Worm (Caenorhabditis elegans) whole organism, L4 larva: ENCODE data around the gene acdh-9.
A peak's percentile ranks its signal among the peaks of the same experiment; 100 is the strongest.

Source experiments
- F49E8.2 ChIP-seq: sonication (generic microtip); optimal IDR thresholded peaks from 2 replicates; lab custom pipeline; 2016; ENCODE audit warnings: missing compliant biosample characterization, mild to moderate bottlenecking, missing genetic modification characterization, borderline replicate concordance
- T26A8.4 ChIP-seq: fragments of 200-800 bp; sonication (Bioruptor generic); IDR thresholded peaks from 2 replicates; pipeline ENCODE4 v1.3.6; 2022; ENCODE audit warnings: missing genetic modification characterization, missing compliant biosample characterization
- Y105C5A.15 ChIP-seq: fragments of 200-800 bp; sonication (Bioruptor generic); IDR thresholded peaks from 2 replicates; pipeline ENCODE4 v1.3.6; 2022; ENCODE audit warnings: missing genetic modification characterization, missing compliant biosample characterization
- Y75B8A.6 ChIP-seq: fragments of 200-800 bp; sonication (Bioruptor generic); IDR thresholded peaks from 2 replicates; pipeline ENCODE4 v1.3.6; 2022; ENCODE audit warnings: missing genetic modification reagents, missing genetic modification characterization, missing compliant biosample characterization
- aha-1 ChIP-seq: fragments of 150-350 bp; peaks from one replicate; lab custom pipeline; 2014; ENCODE audit warnings: missing biosample characterization, missing genetic modification characterization
- ceh-28 ChIP-seq: fragments of 150-350 bp; optimal IDR thresholded peaks from 2 replicates; lab custom pipeline; 2014; ENCODE audit warnings: missing biosample characterization, missing genetic modification reagents, missing genetic modification characterization
- ceh-62 ChIP-seq: sonication (generic microtip); optimal IDR thresholded peaks from 2 replicates; lab custom pipeline; 2017; ENCODE audit warnings: missing biosample characterization, missing genetic modification characterization
- ces-1 ChIP-seq: fragments of 150-350 bp; sonication (generic microtip); optimal IDR thresholded peaks from 4 replicates; lab custom pipeline; 2014; ENCODE audit warnings: missing biosample characterization, missing genetic modification reagents, missing genetic modification characterization
- ctbp-1 ChIP-seq: fragments of 200-800 bp; sonication (Bioruptor generic); IDR thresholded peaks from 2 replicates; pipeline ENCODE4 v1.3.6; 2022; ENCODE audit warnings: missing genetic modification reagents, missing genetic modification characterization, missing compliant biosample characterization
- daf-19 ChIP-seq: fragments of 200-800 bp; sonication (Bioruptor generic); conservative IDR thresholded peaks from 2 replicates; pipeline ENCODE4 v1.3.6; 2022; ENCODE audit warnings: missing genetic modification characterization, missing compliant biosample characterization
- dmd-9 ChIP-seq: fragments of 200-800 bp; sonication (Bioruptor generic); IDR thresholded peaks from 2 replicates; pipeline ENCODE4 v1.3.6; 2022; ENCODE audit warnings: missing genetic modification reagents, missing genetic modification characterization, missing compliant biosample characterization
- duxl-1 ChIP-seq: sonication (generic microtip); optimal IDR thresholded peaks from 2 replicates; lab custom pipeline; 2016; ENCODE audit warnings: mild to moderate bottlenecking, missing genetic modification characterization, moderate library complexity, missing compliant biosample characterization; ENCODE audit not compliant: poor library complexity
- egl-43 ChIP-seq: fragments of 200-800 bp; sonication (Bioruptor generic); IDR thresholded peaks from 2 replicates; pipeline ENCODE4 v1.3.6; 2022; ENCODE audit warnings: missing genetic modification reagents, missing genetic modification characterization, missing compliant biosample characterization
- fos-1 ChIP-seq: fragments of 150-350 bp; optimal IDR thresholded peaks from 2 replicates; lab custom pipeline; 2014; ENCODE audit warnings: missing biosample characterization, missing genetic modification characterization
- hlh-11 ChIP-seq: fragments of 200-800 bp; sonication (Bioruptor generic); optimal IDR thresholded peaks from 2 replicates; lab custom pipeline; 2018; ENCODE audit warnings: mild to moderate bottlenecking, missing genetic modification characterization, missing compliant biosample characterization
- lim-7 ChIP-seq: fragments of 200-800 bp; sonication (Bioruptor generic); IDR thresholded peaks from 2 replicates; pipeline ENCODE4 v1.3.6; 2022; ENCODE audit warnings: missing genetic modification characterization, missing compliant biosample characterization
- lin-1 ChIP-seq: fragments of 200-800 bp; sonication (Bioruptor generic); IDR thresholded peaks from 2 replicates; pipeline ENCODE4 v1.3.6; 2022; ENCODE audit warnings: missing genetic modification reagents, missing genetic modification characterization, missing compliant biosample characterization
- lin-13 ChIP-seq: fragments of 150-350 bp; optimal IDR thresholded peaks from 2 replicates; lab custom pipeline; 2014; ENCODE audit warnings: missing biosample characterization, missing genetic modification reagents, missing genetic modification characterization
- lin-15B ChIP-seq: fragments of 150-350 bp; sonication (generic microtip); optimal IDR thresholded peaks from 3 replicates; lab custom pipeline; 2014; ENCODE audit warnings: missing biosample characterization, missing genetic modification characterization
- lir-3 ChIP-seq: sonication (generic microtip); optimal IDR thresholded peaks from 2 replicates; lab custom pipeline; 2016; ENCODE audit warnings: mild to moderate bottlenecking, missing genetic modification characterization, missing compliant biosample characterization
- mdl-1 ChIP-seq, 2 experiments: fragments of 150-350 bp in 1 of 2; sonication (generic microtip) in 1 of 2; optimal IDR thresholded peaks; 2 replicates each; lab custom pipeline; 2014 to 2017; ENCODE audit warnings: missing biosample characterization in 2 of 2, missing genetic modification characterization in 2 of 2
- mep-1 ChIP-seq: fragments of 150-350 bp; sonication (generic microtip); optimal IDR thresholded peaks from 3 replicates; lab custom pipeline; 2014; ENCODE audit warnings: missing biosample characterization, missing genetic modification characterization
- mxl-2 ChIP-seq: fragments of 200-800 bp; sonication (Bioruptor generic); conservative IDR thresholded peaks from 2 replicates; pipeline ENCODE4 v1.3.6; 2022; ENCODE audit warnings: missing genetic modification reagents, missing genetic modification characterization, missing compliant biosample characterization
- mxl-3 ChIP-seq: fragments of 200-800 bp; sonication (Bioruptor generic); optimal IDR thresholded peaks from 2 replicates; lab custom pipeline; 2018; ENCODE audit warnings: mild to moderate bottlenecking, missing genetic modification characterization, missing compliant biosample characterization
- nhr-237 ChIP-seq: sonication (generic microtip); optimal IDR thresholded peaks from 2 replicates; lab custom pipeline; 2017; ENCODE audit warnings: missing biosample characterization, missing genetic modification characterization
- nhr-25 ChIP-seq: sonication (generic microtip); optimal IDR thresholded peaks from 2 replicates; lab custom pipeline; 2017; ENCODE audit warnings: missing genetic modification characterization, mild to moderate bottlenecking, missing compliant biosample characterization, antibody characterized with exemption, moderate library complexity, borderline replicate concordance; ENCODE audit not compliant: insufficient read depth
- nhr-41 ChIP-seq: fragments of 200-800 bp; sonication (Bioruptor generic); IDR thresholded peaks from 2 replicates; pipeline ENCODE4 v1.3.6; 2022; ENCODE audit warnings: missing genetic modification reagents, missing genetic modification characterization, missing compliant biosample characterization
- nhr-42 ChIP-seq: fragments of 200-800 bp; sonication (Bioruptor generic); IDR thresholded peaks from 2 replicates; pipeline ENCODE4 v1.3.6; 2022; ENCODE audit warnings: missing genetic modification characterization, missing compliant biosample characterization
- nhr-76 ChIP-seq: fragments of 150-350 bp; optimal IDR thresholded peaks from 2 replicates; lab custom pipeline; 2014; ENCODE audit warnings: missing biosample characterization, missing genetic modification characterization
- rbr-2 ChIP-seq: sonication (generic microtip); optimal IDR thresholded peaks from 2 replicates; lab custom pipeline; 2016; ENCODE audit warnings: missing genotype, missing genetic modification characterization, missing compliant biosample characterization
- sdz-12 ChIP-seq: fragments of 200-800 bp; sonication (Bioruptor generic); optimal IDR thresholded peaks from 2 replicates; lab custom pipeline; 2018; ENCODE audit warnings: mild to moderate bottlenecking, missing genetic modification characterization, missing compliant biosample characterization
- skn-1 ChIP-seq: fragments of 150-350 bp; optimal IDR thresholded peaks from 2 replicates; lab custom pipeline; 2014; ENCODE audit warnings: missing biosample characterization, missing genetic modification characterization
- tra-1 ChIP-seq: fragments of 200-800 bp; sonication (Bioruptor generic); IDR thresholded peaks from 2 replicates; pipeline ENCODE4 v1.3.6; 2022; ENCODE audit warnings: missing genetic modification reagents, missing genetic modification characterization, missing compliant biosample characterization
- unc-130 ChIP-seq: sonication (generic microtip); optimal IDR thresholded peaks from 2 replicates; lab custom pipeline; 2016; ENCODE audit warnings: missing genetic modification reagents, missing genetic modification characterization, missing compliant biosample characterization
- unc-39 ChIP-seq: sonication (generic microtip); optimal IDR thresholded peaks from 2 replicates; lab custom pipeline; 2017; ENCODE audit warnings: missing biosample characterization, missing genetic modification characterization
- unc-62 ChIP-seq, 3 experiments: fragments of 150-350 bp in 1 of 3; sonication (generic microtip); optimal IDR thresholded peaks in 2 of 3; peaks in 1 of 3; 1 replicate in 1 of 3; 2 replicates in 2 of 3; lab custom pipeline; 2014 to 2017; ENCODE audit warnings: missing biosample characterization in 3 of 3, missing genetic modification characterization in 3 of 3, missing genetic modification reagents in 3 of 3, missing genotype in 1 of 3
- zfp-3 ChIP-seq: fragments of 200-800 bp; sonication (Bioruptor generic); conservative IDR thresholded peaks from 2 replicates; pipeline ENCODE4 v1.3.6; 2022; ENCODE audit warnings: missing genetic modification reagents, missing genetic modification characterization, missing compliant biosample characterization
- zip-2 ChIP-seq: fragments of 150-350 bp; optimal IDR thresholded peaks from 2 replicates; lab custom pipeline; 2014; ENCODE audit warnings: missing biosample characterization, missing genetic modification characterization

Gene acdh-9

DNA sequence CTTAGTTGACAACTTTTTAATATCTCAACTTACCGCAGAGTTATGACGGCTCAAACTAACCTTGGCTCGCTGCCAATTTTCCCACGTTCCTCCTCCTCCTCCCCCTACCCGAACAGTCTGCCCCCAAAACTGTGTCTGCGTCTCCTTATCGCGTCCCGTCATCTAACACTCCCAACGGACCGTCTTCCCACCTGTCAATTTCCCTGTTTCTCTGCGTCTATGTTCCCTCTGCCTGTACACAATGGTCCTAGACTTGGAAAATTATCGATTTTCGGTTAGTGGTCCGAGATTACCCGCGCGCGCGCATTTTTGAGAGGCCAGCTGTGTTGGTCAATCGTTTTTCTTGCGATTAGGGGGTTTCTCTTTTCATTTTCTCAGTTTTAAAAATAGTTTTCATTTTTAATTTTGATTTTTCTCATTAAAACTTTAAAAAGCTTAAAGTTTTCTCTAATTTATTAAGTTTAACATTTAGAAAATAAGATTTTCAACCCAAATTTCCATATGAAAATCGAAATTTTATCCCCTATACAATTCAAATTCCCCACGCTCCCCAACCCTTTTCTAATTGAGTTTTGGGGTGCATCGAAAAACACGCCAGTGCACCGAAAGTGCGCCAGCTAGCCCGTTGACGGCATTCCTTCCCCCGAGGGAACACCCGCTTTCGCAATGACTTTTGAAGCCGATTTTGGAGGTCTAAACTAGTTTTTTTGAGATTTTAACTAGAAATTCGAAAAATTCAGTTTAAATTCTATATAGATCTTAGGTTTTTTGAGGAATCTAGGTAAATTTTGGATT, 24.8 kb upstream of the acdh-9 start, which contains the start of gene alg-2 (continued):
- TF ChIP-seq mxl-2 (0 out of 2 replicates have a peak, but pooled peaks have one; percentile 8), zfp-3 (GFP tag; lab: Robert Waterston, UW) (no peak), lin-13 (peak; percentile 61), egl-43 (GFP tag; lab: Robert Waterston, UW) (no peak), mdl-1 (tag; optimal IDR thresholded peaks at IDR 0.05; lab: Kevin White, UChicago) (peak in 1 of 2 experiments; percentile 30), Y105C5A.15 (GFP tag; lab: Robert Waterston, UW) (no peak), lin-1 (peak; percentile 24; the same call in 1 of the 2 replicates), ceh-28 (tag; lab: Kevin White, UChicago) (no peak), fos-1 (tag; lab: Kevin White, UChicago) (no peak), hlh-11 (peak; percentile 28), nhr-42 (no peak), T26A8.4 (GFP tag; lab: Robert Waterston, UW) (no peak), rbr-2 (tag; lab: Kevin White, UChicago) (peak; percentile 50), unc-130 (no peak), duxl-1 (tag; lab: Kevin White, UChicago) (peak; percentile 28), mxl-3 (GFP tag; lab: Kevin White, UChicago) (peak; percentile 60), Y75B8A.6 (GFP tag; lab: Robert Waterston, UW) (no peak), skn-1 (tag; lab: Kevin White, UChicago) (no peak), daf-19 (GFP tag; lab: Robert Waterston, UW) (no peak), ces-1 (GFP tag; lab: Kevin White, UChicago) (no peak)
- TF ChIP-seq, all 104 proteins: peak for 24

DNA sequence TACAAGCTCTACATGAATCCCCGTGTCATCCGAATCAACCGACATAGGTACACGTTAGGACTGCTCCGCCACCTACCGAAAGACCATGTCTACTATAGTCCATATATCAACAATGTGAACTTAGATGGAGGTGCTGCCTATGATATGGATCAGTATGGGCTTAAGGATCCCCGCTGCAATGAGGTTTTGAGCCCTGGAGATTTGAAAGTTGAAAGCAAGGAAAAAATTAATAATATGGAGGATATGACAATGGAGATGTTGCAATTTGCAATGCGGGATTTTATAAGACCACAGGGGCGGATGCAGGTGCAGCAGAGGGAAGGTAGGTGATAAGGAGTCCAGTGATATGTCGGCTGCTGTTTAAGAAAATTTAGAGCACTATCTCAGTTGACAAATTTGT, 20.9 kb upstream of the acdh-9 start:
- TF ChIP-seq aha-1 (tag; lab: Kevin White, UChicago) (peak; percentile 68), tra-1 (GFP tag; lab: Robert Waterston, UW) (no peak), nhr-25 (tag; lab: Kevin White, UChicago) (no peak), ctbp-1 (GFP tag; lab: Robert Waterston, UW) (no peak), unc-62 (GFP tag; optimal IDR thresholded peaks at IDR 0.05 in 1 of 2; lab: Kevin White, UChicago) (peak in 1 of 2 experiments; percentile 84), unc-62 (tag; optimal IDR thresholded peaks at IDR 0.05; lab: Kevin White, UChicago) (no peak), nhr-76 (tag; lab: Kevin White, UChicago) (no peak), nhr-41 (GFP tag; lab: Robert Waterston, UW) (no peak)

ce11 chrII:868240-868864, 19.9 kb upstream of the acdh-9 start, which contains the start of gene fbxc-51:
fbxc-51 (plus strand) TSS chrII:868814.
- TF ChIP-seq lin-15B (no peak), lim-7 (no peak), mep-1 (tag; lab: Kevin White, UChicago) (no peak), ctbp-1 (GFP tag; lab: Robert Waterston, UW) (no peak), rbr-2 (tag; lab: Kevin White, UChicago) (no peak), unc-39 (tag; lab: Kevin White, UChicago) (no peak), lir-3 (tag; lab: Kevin White, UChicago) (no peak), nhr-41 (GFP tag; lab: Robert Waterston, UW) (no peak), nhr-237 (no peak), ceh-62 (no peak), sdz-12 (no peak), dmd-9 (GFP tag; lab: Robert Waterston, UW) (no peak), F49E8.2 (tag; lab: Kevin White, UChicago) (no peak), zip-2 (tag; lab: Kevin White, UChicago) (no peak)
- TF ChIP-seq, all 104 proteins: peak for 0
